Worm (Caenorhabditis elegans) whole organism, young adult: ENCODE data around the gene C04G2.10.

ENCODE experiments used
- F22D6.2 ChIP-seq: sonication (generic microtip); optimal IDR thresholded peaks from 2 replicates; lab custom pipeline; 2016; ENCODE audit warnings: mild to moderate bottlenecking, missing genetic modification characterization, missing compliant biosample characterization
- F39B2.1 ChIP-seq: fragments of 200-800 bp; sonication (Bioruptor generic); IDR thresholded peaks from 2 replicates; pipeline ENCODE4 v1.3.6; 2022; ENCODE audit warnings: missing genetic modification reagents, missing genetic modification characterization, missing compliant biosample characterization
- ama-1 ChIP-seq, 3 experiments: fragments of 150-350 bp in 1 of 3; sonication (generic microtip) in 2 of 3; optimal IDR thresholded peaks; 2 replicates each; lab custom pipeline; 2014 to 2018; ENCODE audit warnings: missing biosample characterization in 2 of 3, missing genetic modification characterization in 2 of 3, missing genetic modification reagents in 2 of 3
- bed-1 ChIP-seq: fragments of 200-800 bp; sonication (Bioruptor generic); IDR thresholded peaks from 2 replicates; pipeline ENCODE4 v1.3.6; 2022; ENCODE audit warnings: missing genetic modification reagents, missing genetic modification characterization, missing compliant biosample characterization
- ceh-27 ChIP-seq: fragments of 200-800 bp; sonication (Bioruptor generic); optimal IDR thresholded peaks from 2 replicates; lab custom pipeline; 2018; ENCODE audit warnings: mild to moderate bottlenecking, missing genetic modification characterization, moderate library complexity, missing compliant biosample characterization
- ceh-40 ChIP-seq: fragments of 200-800 bp; sonication (Bioruptor generic); IDR thresholded peaks from 2 replicates; pipeline ENCODE4 v1.3.6; 2022; ENCODE audit warnings: missing genetic modification characterization, missing compliant biosample characterization
- die-1 ChIP-seq: sonication (generic microtip); optimal IDR thresholded peaks from 2 replicates; lab custom pipeline; 2016; ENCODE audit warnings: missing genotype, mild to moderate bottlenecking, missing genetic modification characterization, missing compliant biosample characterization
- dpl-1 ChIP-seq: fragments of 150-350 bp; optimal IDR thresholded peaks from 2 replicates; lab custom pipeline; 2014; ENCODE audit warnings: missing biosample characterization, missing genetic modification reagents, missing genetic modification characterization
- him-1 ChIP-seq: sonication (generic microtip); optimal IDR thresholded peaks from 2 replicates; lab custom pipeline; 2016; ENCODE audit warnings: missing genotype, missing genetic modification reagents, missing genetic modification characterization, missing compliant biosample characterization
- hsf-1 ChIP-seq: fragments of 200-800 bp; sonication (Bioruptor generic); IDR thresholded peaks from 2 replicates; pipeline ENCODE4 v1.3.6; 2022; ENCODE audit warnings: missing genetic modification reagents, missing genetic modification characterization, missing compliant biosample characterization
- rcor-1 ChIP-seq: fragments of 200-800 bp; sonication (Bioruptor generic); IDR thresholded peaks from 2 replicates; pipeline ENCODE4 v1.3.6; 2022; ENCODE audit warnings: missing genetic modification reagents, missing genetic modification characterization, missing compliant biosample characterization
- unc-130 ChIP-seq: sonication (generic microtip); optimal IDR thresholded peaks from 2 replicates; lab custom pipeline; 2016; ENCODE audit warnings: missing genetic modification reagents, missing genetic modification characterization, missing compliant biosample characterization
- ztf-18 ChIP-seq: sonication (generic microtip); optimal IDR thresholded peaks from 2 replicates; lab custom pipeline; 2016; ENCODE audit warnings: missing genotype, mild to moderate bottlenecking, missing genetic modification characterization, missing compliant biosample characterization

- no peak for TF ChIP-seq ceh-27
- no peak for TF ChIP-seq F39B2.1 (GFP tag; lab: Robert Waterston, UW)
- TF ChIP-seq rcor-1, result no peak
- TF ChIP-seq him-1 (tag; lab: Kevin White, UChicago), result no peak
- TF ChIP-seq bed-1, result no peak
- TF ChIP-seq hsf-1, result no peak
- no peak for TF ChIP-seq F22D6.2 (tag; lab: Kevin White, UChicago)
- TF ChIP-seq die-1, result no peak
- TF ChIP-seq ama-1 (optimal IDR thresholded peaks at IDR 0.05; lab: Kevin White, UChicago), result no peak
- TF ChIP-seq ama-1 (GFP tag; optimal IDR thresholded peaks at IDR 0.05; lab: Kevin White, UChicago), result no peak
- no peak for TF ChIP-seq ztf-18 (tag; lab: Kevin White, UChicago)
- TF ChIP-seq dpl-1 (GFP tag; lab: Kevin White, UChicago), result no peak
- TF ChIP-seq ceh-40, result no peak
- TF ChIP-seq unc-130 (GFP tag; lab: Kevin White, UChicago), result no peak
These were observed 24.9 kb downstream of the C04G2.10 start, which contains the start of gene gst-3 for ce11 chrIV:10140143-10140542.
